Worm (Caenorhabditis elegans) whole organism, L3 larva: ENCODE measurements around the gene twk-16.
A peak's percentile ranks its signal among the peaks of the same experiment; 100 is the strongest.

ENCODE experiments used
- R02D3.7 ChIP-seq: fragments of 150-350 bp; optimal IDR thresholded peaks from 2 replicates; lab custom pipeline; 2014; ENCODE audit warnings: missing biosample characterization, missing genetic modification characterization
- ZK546.5 ChIP-seq: sonication (generic microtip); optimal IDR thresholded peaks from 2 replicates; lab custom pipeline; 2017; ENCODE audit warnings: missing biosample characterization, missing genetic modification characterization
- ama-1 ChIP-seq: fragments of 150-350 bp; optimal IDR thresholded peaks from 2 replicates; lab custom pipeline; 2018
- ceh-16 ChIP-seq: sonication (generic microtip); optimal IDR thresholded peaks from 2 replicates; lab custom pipeline; 2017; ENCODE audit warnings: missing biosample characterization, missing genetic modification characterization
- ceh-28 ChIP-seq: fragments of 150-350 bp; optimal IDR thresholded peaks from 2 replicates; lab custom pipeline; 2014; ENCODE audit warnings: missing biosample characterization, missing genetic modification reagents, missing genetic modification characterization
- ceh-82 ChIP-seq: fragments of 150-350 bp; optimal IDR thresholded peaks from 2 replicates; lab custom pipeline; 2014; ENCODE audit warnings: missing biosample characterization, missing genetic modification characterization
- ceh-9 ChIP-seq: sonication (generic microtip); optimal IDR thresholded peaks from 2 replicates; lab custom pipeline; 2018; ENCODE audit warnings: missing biosample characterization, missing genetic modification characterization
- egl-27 ChIP-seq: sonication (generic microtip); optimal IDR thresholded peaks from 4 replicates; lab custom pipeline; 2017; ENCODE audit warnings: missing biosample characterization, missing genetic modification reagents, missing genetic modification characterization
- egl-5 ChIP-seq: fragments of 150-350 bp; optimal IDR thresholded peaks from 2 replicates; lab custom pipeline; 2017; ENCODE audit warnings: missing biosample characterization, missing genetic modification reagents, missing genetic modification characterization, inconsistent platforms
- elt-1 ChIP-seq: fragments of 150-350 bp; optimal IDR thresholded peaks from 2 replicates; lab custom pipeline; 2014; ENCODE audit warnings: missing biosample characterization, missing genetic modification characterization
- elt-2 ChIP-seq: sonication (generic microtip); optimal IDR thresholded peaks from 2 replicates; lab custom pipeline; 2016; ENCODE audit warnings: missing genetic modification reagents, mild to moderate bottlenecking, missing genetic modification characterization, missing compliant biosample characterization
- elt-3 ChIP-seq, 3 experiments: fragments of 150-350 bp in 1 of 3; sonication (generic microtip) in 2 of 3; optimal IDR thresholded peaks; 2 replicates in 2 of 3; 4 replicates in 1 of 3; lab custom pipeline; 2014 to 2017; ENCODE audit warnings: missing biosample characterization in 3 of 3, missing genetic modification characterization in 3 of 3
- eor-1 ChIP-seq, 2 experiments: fragments of 150-350 bp; optimal IDR thresholded peaks; 2 replicates each; lab custom pipeline; 2014 to 2018; ENCODE audit warnings: missing biosample characterization in 2 of 2, missing genetic modification characterization in 2 of 2
- fkh-10 ChIP-seq: sonication (generic microtip); optimal IDR thresholded peaks from 2 replicates; lab custom pipeline; 2017; ENCODE audit warnings: missing biosample characterization, missing genetic modification reagents, missing genetic modification characterization
- fos-1 ChIP-seq: fragments of 150-350 bp; optimal IDR thresholded peaks from 2 replicates; lab custom pipeline; 2014; ENCODE audit warnings: missing biosample characterization, missing genetic modification characterization
- hmg-11 ChIP-seq: sonication (generic microtip); optimal IDR thresholded peaks from 2 replicates; lab custom pipeline; 2016; ENCODE audit warnings: missing genetic modification characterization, missing compliant biosample characterization
- jun-1 ChIP-seq: fragments of 150-350 bp; optimal IDR thresholded peaks from 2 replicates; lab custom pipeline; 2014; ENCODE audit warnings: missing biosample characterization, missing genetic modification reagents, missing genetic modification characterization
- lin-15B ChIP-seq: fragments of 150-350 bp; optimal IDR thresholded peaks from 2 replicates; lab custom pipeline; 2014; ENCODE audit warnings: missing biosample characterization, missing genetic modification characterization
- lin-39 ChIP-seq: fragments of 150-350 bp; optimal IDR thresholded peaks from 2 replicates; lab custom pipeline; 2018; ENCODE audit warnings: missing biosample characterization, missing genetic modification reagents, missing genetic modification characterization
- lsy-12 ChIP-seq: sonication (generic microtip); optimal IDR thresholded peaks from 2 replicates; lab custom pipeline; 2016; ENCODE audit warnings: mild to moderate bottlenecking, missing genetic modification characterization, missing compliant biosample characterization
- mdl-1 ChIP-seq: fragments of 150-350 bp; optimal IDR thresholded peaks from 2 replicates; lab custom pipeline; 2014; ENCODE audit warnings: missing biosample characterization, missing genetic modification characterization
- mml-1 ChIP-seq: fragments of 150-350 bp; sonication (generic microtip); optimal IDR thresholded peaks from 3 replicates; lab custom pipeline; 2014; ENCODE audit warnings: missing biosample characterization, missing genetic modification characterization
- nfya-1 ChIP-seq: sonication (generic microtip); optimal IDR thresholded peaks from 2 replicates; lab custom pipeline; 2017; ENCODE audit warnings: missing genetic modification characterization, mild to moderate bottlenecking, missing compliant biosample characterization, antibody characterized with exemption, moderate library complexity; ENCODE audit not compliant: insufficient read depth
- nhr-11 ChIP-seq: fragments of 150-350 bp; optimal IDR thresholded peaks from 2 replicates; lab custom pipeline; 2014; ENCODE audit warnings: missing biosample characterization, missing genetic modification characterization
- nhr-12 ChIP-seq: fragments of 150-350 bp; optimal IDR thresholded peaks from 2 replicates; lab custom pipeline; 2014; ENCODE audit warnings: missing biosample characterization, missing genetic modification characterization
- nhr-23 ChIP-seq: fragments of 150-350 bp; optimal IDR thresholded peaks from 2 replicates; lab custom pipeline; 2014; ENCODE audit warnings: missing biosample characterization, missing genetic modification reagents, missing genetic modification characterization
- nhr-237 ChIP-seq: fragments of 150-350 bp; optimal IDR thresholded peaks from 2 replicates; lab custom pipeline; 2014; ENCODE audit warnings: missing biosample characterization, missing genetic modification characterization
- nhr-25 ChIP-seq: sonication (generic microtip); optimal IDR thresholded peaks from 2 replicates; lab custom pipeline; 2017; ENCODE audit warnings: missing biosample characterization, missing genetic modification characterization
- nhr-43 ChIP-seq: sonication (generic microtip); optimal IDR thresholded peaks from 2 replicates; lab custom pipeline; 2016; ENCODE audit warnings: mild to moderate bottlenecking, missing genetic modification characterization, missing compliant biosample characterization; ENCODE audit not compliant: poor library complexity, severe bottlenecking
- nhr-67 ChIP-seq: fragments of 150-350 bp; optimal IDR thresholded peaks from 2 replicates; lab custom pipeline; 2014; ENCODE audit warnings: missing biosample characterization, missing genetic modification characterization
- nhr-76 ChIP-seq: fragments of 150-350 bp; sonication (generic microtip); optimal IDR thresholded peaks from 5 replicates; lab custom pipeline; 2014; ENCODE audit warnings: missing biosample characterization, missing genetic modification characterization
- nhr-77 ChIP-seq: fragments of 150-350 bp; optimal IDR thresholded peaks from 2 replicates; lab custom pipeline; 2014; ENCODE audit warnings: missing biosample characterization, missing genetic modification characterization
- pha-4 ChIP-seq: fragments of 150-350 bp; optimal IDR thresholded peaks from 2 replicates; lab custom pipeline; 2014; ENCODE audit warnings: missing biosample characterization, missing genetic modification reagents, missing genetic modification characterization
- pqm-1 ChIP-seq: fragments of 150-350 bp; optimal IDR thresholded peaks from 2 replicates; lab custom pipeline; 2017; ENCODE audit warnings: missing biosample characterization, missing genetic modification characterization, inconsistent platforms
- sea-2 ChIP-seq: fragments of 150-350 bp; sonication (generic microtip); optimal IDR thresholded peaks from 4 replicates; lab custom pipeline; 2014; ENCODE audit warnings: missing biosample characterization, missing genetic modification reagents, missing genetic modification characterization
- skn-1 ChIP-seq: fragments of 150-350 bp; optimal IDR thresholded peaks from 2 replicates; lab custom pipeline; 2014; ENCODE audit warnings: missing biosample characterization, missing genetic modification characterization
- snpc-4 ChIP-seq: fragments of 150-350 bp; optimal IDR thresholded peaks from 2 replicates; lab custom pipeline; 2014; ENCODE audit warnings: missing biosample characterization, missing genetic modification characterization
- unc-39 ChIP-seq: sonication (generic microtip); optimal IDR thresholded peaks from 4 replicates; lab custom pipeline; 2017; ENCODE audit warnings: missing biosample characterization, missing genetic modification characterization
- unc-62 ChIP-seq: fragments of 150-350 bp; sonication (generic microtip); optimal IDR thresholded peaks from 4 replicates; lab custom pipeline; 2014; ENCODE audit warnings: missing biosample characterization, missing genetic modification reagents, missing genetic modification characterization
- zag-1 ChIP-seq: fragments of 150-350 bp; optimal IDR thresholded peaks from 2 replicates; lab custom pipeline; 2014; ENCODE audit warnings: missing biosample characterization, missing genetic modification characterization
- ztf-11 ChIP-seq: fragments of 150-350 bp; optimal IDR thresholded peaks from 2 replicates; lab custom pipeline; 2014; ENCODE audit warnings: missing biosample characterization, missing genetic modification characterization
- ztf-4 ChIP-seq: fragments of 150-350 bp; optimal IDR thresholded peaks from 2 replicates; lab custom pipeline; 2014; ENCODE audit warnings: missing biosample characterization, missing genetic modification characterization

Gene twk-16

DNA sequence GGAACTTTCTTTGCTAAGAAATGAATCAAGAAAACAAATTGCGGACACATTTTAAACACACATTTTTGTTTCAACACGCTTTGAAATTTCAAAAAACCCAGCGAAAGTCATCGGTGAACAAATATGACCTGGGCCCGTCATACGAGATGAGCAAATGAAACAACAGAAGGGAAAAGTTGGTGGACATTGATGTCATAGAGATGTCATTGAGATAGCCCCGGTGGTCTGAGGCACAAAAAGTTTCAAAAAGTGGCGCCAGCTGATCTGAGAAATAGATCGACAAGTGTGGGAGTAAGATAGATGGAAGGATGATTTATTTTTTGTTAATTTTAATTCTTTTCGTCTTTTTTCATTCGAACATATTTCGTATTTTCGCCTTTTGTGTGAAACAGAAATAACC, 32.2 kb upstream of the twk-16 start:
- TF ChIP-seq R02D3.7 (tag; lab: Kevin White, UChicago) (no peak), lin-39 (no peak), nhr-23 (tag; lab: Kevin White, UChicago) (no peak), pha-4 (tag; lab: Kevin White, UChicago) (no peak), elt-1 (peak; percentile 3), egl-5 (no peak), elt-3 (tag; optimal IDR thresholded peaks at IDR 0.05; lab: Kevin White, UChicago) (no peak), nhr-43 (no peak), fkh-10 (no peak)

DNA sequence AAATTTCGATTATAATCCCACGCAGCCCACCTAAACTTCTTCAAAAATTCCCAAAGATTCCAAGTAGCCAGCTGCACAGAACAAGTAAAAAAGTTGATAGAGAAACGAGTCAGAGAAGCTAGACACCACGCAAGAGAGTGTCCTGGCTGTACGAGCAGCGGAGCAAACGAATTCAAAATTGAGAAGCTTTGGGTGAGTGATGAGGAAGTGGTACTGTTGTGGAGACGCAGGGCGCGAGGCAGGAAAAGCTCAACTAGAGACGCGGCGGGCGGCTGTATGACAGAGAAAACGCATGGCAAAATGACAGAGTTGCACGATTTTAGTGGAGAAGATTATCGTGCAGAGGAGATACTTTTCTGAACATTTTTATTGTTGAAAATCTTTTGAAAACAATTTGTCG, 31.7 kb upstream of the twk-16 start:
- TF ChIP-seq pha-4 (tag; lab: Kevin White, UChicago): peak; percentile 16
- no peak for TF ChIP-seq ztf-4 (tag; lab: Kevin White, UChicago)
- no peak for TF ChIP-seq lsy-12 (tag; lab: Kevin White, UChicago)
- no peak for TF ChIP-seq nhr-237 (tag; lab: Kevin White, UChicago)
- no peak for TF ChIP-seq ceh-82 (tag; lab: Kevin White, UChicago)
- TF ChIP-seq elt-2: peak; percentile 37
- no peak for TF ChIP-seq sea-2 (GFP tag; lab: Kevin White, UChicago)
- no peak for TF ChIP-seq ama-1 (lab: Kevin White, UChicago)
- TF ChIP-seq unc-39 (tag; lab: Kevin White, UChicago): no peak
- no peak for TF ChIP-seq nhr-23 (tag; lab: Kevin White, UChicago)
- TF ChIP-seq nhr-67 (tag; lab: Kevin White, UChicago): no peak
- TF ChIP-seq ceh-16: no peak
- TF ChIP-seq snpc-4 (tag; lab: Kevin White, UChicago): no peak
- no peak for TF ChIP-seq nhr-11 (tag; lab: Kevin White, UChicago)
- TF ChIP-seq fkh-10: no peak
- TF ChIP-seq zag-1 (tag; lab: Kevin White, UChicago): peak; percentile 18
- TF ChIP-seq ztf-11 (tag; lab: Kevin White, UChicago): no peak
- TF ChIP-seq unc-62 (GFP tag; lab: Kevin White, UChicago): peak; percentile 24
- no peak for TF ChIP-seq nhr-76 (tag; lab: Kevin White, UChicago)
- no peak for TF ChIP-seq egl-27 (tag; lab: Kevin White, UChicago)
- TF ChIP-seq skn-1 (tag; lab: Kevin White, UChicago): no peak
- TF ChIP-seq mdl-1 (tag; lab: Kevin White, UChicago): peak; percentile 19
- TF ChIP-seq ceh-9 (tag; lab: Kevin White, UChicago): no peak
- TF ChIP-seq egl-5: peak; percentile 55
- no peak for TF ChIP-seq nhr-12
- peak; percentile 75 for TF ChIP-seq nfya-1 (tag; lab: Kevin White, UChicago)
- no peak for TF ChIP-seq jun-1 (tag; lab: Kevin White, UChicago)
- TF ChIP-seq lin-15B: no peak
- peak; percentile 71 for TF ChIP-seq lin-39
- no peak for TF ChIP-seq nhr-77 (tag; lab: Kevin White, UChicago)
- TF ChIP-seq pqm-1 (tag; lab: Kevin White, UChicago): peak; percentile 44
- no peak for TF ChIP-seq eor-1 (tag; optimal IDR thresholded peaks at IDR 0.05; lab: Kevin White, UChicago)
- no peak for TF ChIP-seq elt-1
- TF ChIP-seq hmg-11 (tag; lab: Kevin White, UChicago): peak; percentile 34
- TF ChIP-seq mml-1 (tag; lab: Kevin White, UChicago): no peak
- TF ChIP-seq elt-3 (tag; optimal IDR thresholded peaks at IDR 0.05; lab: Kevin White, UChicago): no peak
- no peak for TF ChIP-seq nhr-25
- TF ChIP-seq fos-1 (tag; lab: Kevin White, UChicago): no peak
- TF ChIP-seq ceh-28 (tag; lab: Kevin White, UChicago): no peak
- no peak for TF ChIP-seq ZK546.5 (tag; lab: Kevin White, UChicago)
- no peak for TF ChIP-seq R02D3.7 (tag; lab: Kevin White, UChicago)
